Fruit fly (Drosophila melanogaster) whole organism, prepupa: ENCODE data around the gene CG10761.

Source experiments
- Blimp-1 ChIP-seq: fragments of 200-800 bp; sonication (Bioruptor generic); optimal IDR thresholded peaks from 3 replicates; lab custom pipeline; 2017; ENCODE audit warnings: missing biosample characterization, missing genetic modification characterization, mild to moderate bottlenecking, moderate library complexity, missing genetic modification reagents
- CG10631 ChIP-seq: fragments of 200-800 bp; sonication (Bioruptor generic); optimal IDR thresholded peaks from 2 replicates; lab custom pipeline; 2016; ENCODE audit warnings: missing biosample characterization, missing genetic modification characterization
- CG10669 ChIP-seq: fragments of 200-800 bp; sonication (Bioruptor generic); optimal IDR thresholded peaks from 3 replicates; lab custom pipeline; 2018; ENCODE audit warnings: missing biosample characterization, mild to moderate bottlenecking, missing genetic modification characterization, moderate library complexity
- CG11762 ChIP-seq: fragments of 200-800 bp; sonication (Bioruptor generic); optimal IDR thresholded peaks from 3 replicates; lab custom pipeline; 2016; ENCODE audit warnings: missing biosample characterization, missing genetic modification characterization; ENCODE audit not compliant: insufficient read depth
- CG11902 ChIP-seq: fragments of 200-800 bp; sonication (Bioruptor generic); optimal IDR thresholded peaks from 3 replicates; lab custom pipeline; 2016; ENCODE audit warnings: missing biosample characterization, missing genetic modification characterization
- CG15336 ChIP-seq: fragments of 200-800 bp; sonication (Bioruptor generic); IDR thresholded peaks from 2 replicates; pipeline ENCODE4 v1.3.6; 2022; ENCODE audit warnings: missing biosample characterization, missing genetic modification characterization
- CG1621 ChIP-seq: fragments of 200-800 bp; sonication (Bioruptor generic); optimal IDR thresholded peaks from 3 replicates; lab custom pipeline; 2018; ENCODE audit warnings: missing biosample characterization, mild to moderate bottlenecking, missing genetic modification characterization
- CG16779 ChIP-seq: fragments of 200-800 bp; sonication (Bioruptor generic); optimal IDR thresholded peaks from 3 replicates; lab custom pipeline; 2017; ENCODE audit warnings: missing biosample characterization, mild to moderate bottlenecking, missing genetic modification characterization
- CG3032 ChIP-seq: fragments of 200-800 bp; optimal IDR thresholded peaks from 2 replicates; lab custom pipeline; 2019; ENCODE audit warnings: missing biosample characterization, mild to moderate bottlenecking, missing genetic modification characterization, moderate library complexity
- CG31627 ChIP-seq: fragments of 200-800 bp; sonication (Bioruptor generic); optimal IDR thresholded peaks from 3 replicates; lab custom pipeline; 2016; ENCODE audit warnings: missing biosample characterization, missing genetic modification characterization
- CG32006 ChIP-seq: fragments of 200-800 bp; sonication (Bioruptor generic); optimal IDR thresholded peaks from 3 replicates; lab custom pipeline; 2017; ENCODE audit warnings: missing biosample characterization, mild to moderate bottlenecking, missing genetic modification characterization
- CG34406 ChIP-seq: fragments of 200-800 bp; sonication (Bioruptor generic); optimal IDR thresholded peaks from 3 replicates; lab custom pipeline; 2016; ENCODE audit warnings: missing biosample characterization, missing genetic modification characterization
- CG3919 ChIP-seq: fragments of 200-800 bp; sonication (Bioruptor generic); optimal IDR thresholded peaks from 3 replicates; lab custom pipeline; 2016; ENCODE audit warnings: missing biosample characterization, missing genetic modification characterization
- CG4318 ChIP-seq: fragments of 200-800 bp; sonication (Bioruptor generic); optimal IDR thresholded peaks from 3 replicates; lab custom pipeline; 2017; ENCODE audit warnings: missing biosample characterization, mild to moderate bottlenecking, missing genetic modification characterization
- CG6163 ChIP-seq: fragments of 200-800 bp; sonication (Bioruptor generic); IDR thresholded peaks from 3 replicates; pipeline ENCODE4 v1.3.6; 2022; ENCODE audit warnings: missing biosample characterization, missing genetic modification characterization
- CG6276 ChIP-seq: fragments of 200-800 bp; sonication (Bioruptor generic); optimal IDR thresholded peaks from 2 replicates; lab custom pipeline; 2017; ENCODE audit warnings: missing biosample characterization, mild to moderate bottlenecking, missing genetic modification characterization
- CG6792 ChIP-seq: fragments of 200-800 bp; sonication (Bioruptor generic); optimal IDR thresholded peaks from 3 replicates; lab custom pipeline; 2016; ENCODE audit warnings: missing biosample characterization, missing genetic modification characterization
- CG6808 ChIP-seq: fragments of 200-800 bp; sonication (Bioruptor generic); optimal IDR thresholded peaks from 3 replicates; lab custom pipeline; 2017; ENCODE audit warnings: missing biosample characterization, missing genetic modification characterization, mild to moderate bottlenecking, moderate library complexity, missing genetic modification reagents
- CG7368 ChIP-seq: fragments of 200-800 bp; sonication (Bioruptor generic); optimal IDR thresholded peaks from 3 replicates; lab custom pipeline; 2016; ENCODE audit warnings: missing biosample characterization, missing genetic modification characterization
- CG8119 ChIP-seq: fragments of 200-800 bp; sonication (Bioruptor generic); IDR thresholded peaks from 3 replicates; pipeline ENCODE4 v1.3.6; 2022; ENCODE audit warnings: missing biosample characterization, missing genetic modification characterization
- CG8319 ChIP-seq: fragments of 200-800 bp; sonication (Bioruptor generic); optimal IDR thresholded peaks from 3 replicates; lab custom pipeline; 2016; ENCODE audit warnings: missing biosample characterization, missing genetic modification characterization
- CG8632 ChIP-seq: fragments of 200-800 bp; sonication (Bioruptor generic); optimal IDR thresholded peaks from 3 replicates; lab custom pipeline; 2016; ENCODE audit warnings: missing biosample characterization, missing genetic modification characterization
- CG9139 ChIP-seq: fragments of 200-800 bp; sonication (Bioruptor generic); optimal IDR thresholded peaks from 3 replicates; lab custom pipeline; 2017; ENCODE audit warnings: missing biosample characterization, mild to moderate bottlenecking, missing genetic modification characterization
- Eip75B ChIP-seq: fragments of 200-800 bp; sonication (Bioruptor generic); optimal IDR thresholded peaks from 3 replicates; lab custom pipeline; 2016; ENCODE audit warnings: missing biosample characterization, missing genetic modification characterization
- Eip78C ChIP-seq: fragments of 200-800 bp; sonication (Bioruptor generic); peaks from one replicate; lab custom pipeline; 2016; ENCODE audit warnings: missing biosample characterization, missing genetic modification characterization
- Eip93F ChIP-seq: fragments of 200-800 bp; sonication (Bioruptor generic); optimal IDR thresholded peaks from 2 replicates; lab custom pipeline; 2016; ENCODE audit warnings: missing biosample characterization, mild to moderate bottlenecking, missing genetic modification characterization
- Ets21C ChIP-seq: fragments of 200-800 bp; sonication (Bioruptor generic); optimal IDR thresholded peaks from 3 replicates; lab custom pipeline; 2016; ENCODE audit warnings: missing biosample characterization, missing genetic modification characterization
- Ets96B ChIP-seq: fragments of 200-800 bp; optimal IDR thresholded peaks from 2 replicates; lab custom pipeline; 2019; ENCODE audit warnings: missing biosample characterization, mild to moderate bottlenecking, missing genetic modification characterization, moderate library complexity
- Gug ChIP-seq: fragments of 200-800 bp; sonication (Bioruptor generic); IDR thresholded peaks from 2 replicates; pipeline ENCODE4 v1.3.6; 2022; ENCODE audit warnings: missing biosample characterization, missing genetic modification characterization
- Hr38 ChIP-seq: sonication (Bioruptor generic); optimal IDR thresholded peaks from 2 replicates; lab custom pipeline; 2016; ENCODE audit warnings: missing biosample characterization, missing genetic modification characterization
- Hr39 ChIP-seq: fragments of 200-800 bp; sonication (Bioruptor generic); optimal IDR thresholded peaks from 2 replicates; lab custom pipeline; 2016; ENCODE audit warnings: missing biosample characterization, missing genetic modification characterization
- Lpt ChIP-seq: fragments of 200-800 bp; sonication (Bioruptor generic); optimal IDR thresholded peaks from 3 replicates; lab custom pipeline; 2016; ENCODE audit warnings: missing biosample characterization, missing genetic modification characterization
- Met ChIP-seq: fragments of 200-800 bp; sonication (Bioruptor generic); optimal IDR thresholded peaks from 3 replicates; lab custom pipeline; 2016; ENCODE audit warnings: missing biosample characterization, missing genetic modification characterization
- OdsH ChIP-seq: fragments of 200-800 bp; sonication (Bioruptor generic); optimal IDR thresholded peaks from 3 replicates; lab custom pipeline; 2016; ENCODE audit warnings: missing biosample characterization, missing genetic modification characterization
- Smox ChIP-seq: fragments of 200-800 bp; sonication (Bioruptor generic); optimal IDR thresholded peaks from 3 replicates; lab custom pipeline; 2016; ENCODE audit warnings: missing biosample characterization, missing genetic modification characterization
- Sox14 ChIP-seq: fragments of 200-800 bp; sonication (Bioruptor generic); optimal IDR thresholded peaks from 3 replicates; lab custom pipeline; 2016; ENCODE audit warnings: missing biosample characterization, missing genetic modification characterization
- achi ChIP-seq: fragments of 200-800 bp; sonication (Bioruptor generic); optimal IDR thresholded peaks from 3 replicates; lab custom pipeline; 2016; ENCODE audit warnings: missing biosample characterization, missing genetic modification characterization
- acj6 ChIP-seq: fragments of 200-800 bp; sonication (Bioruptor generic); optimal IDR thresholded peaks from 3 replicates; lab custom pipeline; 2016; ENCODE audit warnings: missing biosample characterization, missing genetic modification characterization
- cyc ChIP-seq: fragments of 200-800 bp; sonication (Bioruptor generic); optimal IDR thresholded peaks from 3 replicates; lab custom pipeline; 2016; ENCODE audit warnings: missing biosample characterization, missing genetic modification characterization
- dac ChIP-seq: fragments of 200-800 bp; sonication (Bioruptor generic); optimal IDR thresholded peaks from 2 replicates; lab custom pipeline; 2017; ENCODE audit warnings: missing biosample characterization, mild to moderate bottlenecking, missing genetic modification characterization
- dsx ChIP-seq: fragments of 200-800 bp; optimal IDR thresholded peaks from 3 replicates; lab custom pipeline; 2019; ENCODE audit warnings: missing biosample characterization, mild to moderate bottlenecking, missing genetic modification characterization, moderate library complexity; ENCODE audit not compliant: poor library complexity, severe bottlenecking
- eg ChIP-seq: fragments of 200-800 bp; sonication (Bioruptor generic); IDR thresholded peaks from 3 replicates; pipeline ENCODE4 v1.3.6; 2022; ENCODE audit warnings: missing biosample characterization, missing genetic modification characterization
- esn ChIP-seq: fragments of 200-800 bp; sonication (Bioruptor generic); optimal IDR thresholded peaks from 2 replicates; lab custom pipeline; 2016; ENCODE audit warnings: missing biosample characterization, mild to moderate bottlenecking, missing genetic modification characterization, moderate library complexity
- fd59A ChIP-seq: fragments of 200-800 bp; sonication (Bioruptor generic); optimal IDR thresholded peaks from 2 replicates; lab custom pipeline; 2017; ENCODE audit warnings: missing biosample characterization, mild to moderate bottlenecking, missing genetic modification characterization, missing genetic modification reagents
- fd85E ChIP-seq: fragments of 200-800 bp; sonication (Bioruptor generic); optimal IDR thresholded peaks from 3 replicates; lab custom pipeline; 2016; ENCODE audit warnings: missing biosample characterization, missing genetic modification characterization
- fkh ChIP-seq: fragments of 200-800 bp; sonication (Bioruptor generic); optimal IDR thresholded peaks from 3 replicates; lab custom pipeline; 2017; ENCODE audit warnings: missing biosample characterization, mild to moderate bottlenecking, missing genetic modification characterization, moderate library complexity
- lz ChIP-seq: fragments of 200-800 bp; sonication (Bioruptor generic); optimal IDR thresholded peaks from 3 replicates; lab custom pipeline; 2016; ENCODE audit warnings: missing biosample characterization, missing genetic modification characterization
- pdm3 ChIP-seq: fragments of 200-800 bp; sonication (Bioruptor generic); optimal IDR thresholded peaks from 3 replicates; lab custom pipeline; 2016; ENCODE audit warnings: missing biosample characterization, missing genetic modification characterization
- salr ChIP-seq, 2 experiments: fragments of 200-800 bp; sonication (Bioruptor generic); optimal IDR thresholded peaks; 3 replicates each; lab custom pipeline; 2016 to 2018; ENCODE audit warnings: missing biosample characterization in 2 of 2, missing genetic modification characterization in 2 of 2, mild to moderate bottlenecking in 1 of 2
- svp ChIP-seq: fragments of 200-800 bp; sonication (Bioruptor generic); peaks from one replicate; lab custom pipeline; 2016; ENCODE audit warnings: missing biosample characterization, missing genetic modification characterization
- topi ChIP-seq: fragments of 200-800 bp; sonication (Bioruptor generic); optimal IDR thresholded peaks from 3 replicates; lab custom pipeline; 2016; ENCODE audit warnings: missing biosample characterization, missing genetic modification characterization
- vri ChIP-seq: fragments of 200-800 bp; sonication (Bioruptor generic); optimal IDR thresholded peaks from 3 replicates; lab custom pipeline; 2016; ENCODE audit warnings: missing biosample characterization, mild to moderate bottlenecking, missing genetic modification characterization

CG10761 gene

dm6 chrX:8131693-8132313, 30.8 kb downstream of the CG10761 start, which contains the start of gene CG10958:
Gene CG10958, plus strand, starts transcription at chrX:8132285.
- TF ChIP-seq CG7368 (GFP tag; lab: Kevin White, UChicago) (no peak), Ets96B (tag; lab: Kevin White, UChicago) (peak; percentile 42), fkh (peak; percentile 90), CG31627 (GFP tag; lab: Kevin White, UChicago) (peak; percentile 35), dsx (no peak), svp (GFP tag; lab: Kevin White, UChicago) (peak; percentile 85), CG10669 (GFP tag; lab: Kevin White, UChicago) (no peak), CG8319 (GFP tag; lab: Kevin White, UChicago) (peak; percentile 34), Hr38 (GFP tag; lab: Kevin White, UChicago) (no peak), CG9139 (GFP tag; lab: Kevin White, UChicago) (no peak), Eip75B (peak; percentile 61), CG11902 (GFP tag; lab: Kevin White, UChicago) (peak; percentile 34), Ets21C (GFP tag; lab: Kevin White, UChicago) (peak; percentile 14), Eip78C (GFP tag; lab: Kevin White, UChicago) (peak; percentile 81), dac (GFP tag; lab: Kevin White, UChicago) (no peak), Eip93F (GFP tag; lab: Kevin White, UChicago) (peak; percentile 57), CG11762 (GFP tag; lab: Kevin White, UChicago) (no peak), OdsH (peak; percentile 68), CG15336 (GFP tag; lab: Robert Waterston, UW) (peak; percentile 52; the same call in 1 of the 2 replicates), CG6276 (GFP tag; lab: Kevin White, UChicago) (no peak), CG6808 (no peak), cyc (GFP tag; lab: Kevin White, UChicago) (peak; percentile 43), Smox (no peak), esn (GFP tag; lab: Kevin White, UChicago) (peak; percentile 72), CG6163 (peak; percentile 63; the same call in 2 of the 3 replicates), eg (GFP tag; lab: Robert Waterston, UW) (peak; percentile 48), CG8119 (GFP tag; lab: Robert Waterston, UW) (no peak; the same call in 2 of the 3 replicates), CG1621 (no peak), fd59A (no peak), vri (GFP tag; lab: Kevin White, UChicago) (no peak), CG10631 (GFP tag; lab: Kevin White, UChicago) (peak; percentile 69), topi (peak; percentile 65), Lpt (GFP tag; lab: Kevin White, UChicago) (peak; percentile 6), CG6792 (GFP tag; lab: Kevin White, UChicago) (peak; percentile 60), CG4318 (no peak), CG3032 (tag; lab: Kevin White, UChicago) (peak; percentile 24), CG16779 (tag; lab: Kevin White, UChicago) (no peak), Gug (GFP tag; lab: Robert Waterston, UW) (0 out of 2 replicates have a peak, but pooled peaks have one; percentile 12), Sox14 (GFP tag; lab: Kevin White, UChicago) (peak; percentile 48), lz (GFP tag; lab: Kevin White, UChicago) (peak; percentile 61), Met (no peak), fd85E (GFP tag; lab: Kevin White, UChicago) (peak; percentile 25), CG32006 (no peak), pdm3 (GFP tag; lab: Kevin White, UChicago) (peak; percentile 75), Hr39 (GFP tag; lab: Kevin White, UChicago) (peak; percentile 28), CG8632 (GFP tag; lab: Kevin White, UChicago) (peak; percentile 52), acj6 (GFP tag; lab: Kevin White, UChicago) (peak; percentile 66), CG34406 (GFP tag; lab: Kevin White, UChicago) (peak; percentile 60), Blimp-1 (no peak), CG3919 (GFP tag; lab: Kevin White, UChicago) (peak; percentile 73), achi (GFP tag; lab: Kevin White, UChicago) (peak; percentile 74), salr (GFP tag; optimal IDR thresholded peaks at IDR 0.05; lab: Kevin White, UChicago) (no peak)
